Worm (Caenorhabditis elegans): ENCODE measurements around the gene pmt-1.

The pmt-1 gene

DNA sequence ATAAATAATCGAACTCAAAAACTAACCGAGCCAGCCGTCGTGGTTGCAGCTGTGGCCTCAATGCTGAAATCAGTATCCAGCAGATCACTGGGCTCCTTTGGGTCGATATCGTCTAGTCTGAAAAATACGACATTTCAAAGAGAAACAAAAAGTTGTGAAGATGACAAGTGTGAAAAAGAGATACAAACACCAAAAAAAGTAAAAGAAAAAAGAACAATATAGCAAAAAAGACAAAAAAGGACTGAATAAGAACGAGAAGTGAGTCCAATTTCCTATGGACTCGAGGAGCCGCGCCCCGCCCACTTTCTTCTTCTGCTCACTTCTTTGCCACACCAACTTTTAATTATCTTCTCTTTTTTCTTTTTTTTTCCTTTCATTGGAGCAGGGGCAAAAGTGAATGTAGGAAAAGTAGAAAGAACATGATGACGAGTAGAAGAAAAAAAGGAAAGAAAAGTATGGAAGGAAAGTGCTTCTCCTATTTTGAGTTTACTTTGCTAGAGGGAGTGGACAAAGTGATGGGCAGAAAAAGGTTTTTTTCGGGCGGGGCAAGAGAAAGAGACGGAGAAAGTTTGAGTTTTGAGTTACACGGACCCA, 10.5 kb downstream of the pmt-1 start, which contains the start of gene drn-1:
TSS of gene drn-1 (minus strand) at position 117 of the 594 bp plus-strand sequence.
- TF ChIP-seq ztf-23 (GFP tag; IDR thresholded peaks at IDR 0.05) (no peak), klf-2 (GFP tag; conservative IDR thresholded peaks at IDR 0.05) (no peak), ref-1 (GFP tag; conservative IDR thresholded peaks at IDR 0.05) (no peak), cog-1 (tag; optimal IDR thresholded peaks at IDR 0.05) (no peak)

ce11 chrII:5268977-5269376, 13.3 kb downstream of the pmt-1 start:
- TF ChIP-seq ref-1 (GFP tag; conservative IDR thresholded peaks at IDR 0.05) (no peak), klf-2 (GFP tag; conservative IDR thresholded peaks at IDR 0.05) (no peak), tab-1 (GFP tag; IDR thresholded peaks at IDR 0.05) (no peak), flt-1 (GFP tag; IDR thresholded peaks at IDR 0.05) (no peak)

DNA sequence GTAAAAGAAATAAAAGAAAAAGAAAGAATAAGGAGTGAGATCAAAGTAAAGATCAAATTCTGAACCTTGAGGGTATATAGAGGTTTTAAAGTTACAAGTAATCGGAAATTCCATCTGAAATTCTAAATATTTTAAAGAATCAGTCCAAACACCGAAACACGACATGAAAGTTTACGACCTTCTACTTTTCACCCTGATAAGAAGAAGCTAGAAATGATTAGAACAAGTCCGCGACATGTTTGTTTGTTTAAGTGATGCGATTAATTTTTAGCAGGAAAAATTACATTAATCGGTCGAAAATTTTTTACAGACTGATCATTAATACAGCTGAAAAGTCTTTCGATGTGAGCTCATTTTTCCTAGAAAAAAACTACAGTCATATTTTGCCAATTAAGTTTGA, 17.7 kb downstream of the pmt-1 start:
- no peak for TF ChIP-seq klf-2 (GFP tag; conservative IDR thresholded peaks at IDR 0.05)
- no peak for TF ChIP-seq cog-1 (tag; optimal IDR thresholded peaks at IDR 0.05)
- TF ChIP-seq ztf-23 (GFP tag; IDR thresholded peaks at IDR 0.05), result no peak
- TF ChIP-seq flt-1 (GFP tag; IDR thresholded peaks at IDR 0.05), result no peak
- TF ChIP-seq ref-1 (GFP tag; conservative IDR thresholded peaks at IDR 0.05), result no peak
- TF ChIP-seq med-1 (GFP tag; optimal IDR thresholded peaks at IDR 0.05; ENCODE audit: insufficient read depth), result no peak
- no peak for TF ChIP-seq T22C8.4 (GFP tag; IDR thresholded peaks at IDR 0.05)
- TF ChIP-seq tab-1 (GFP tag; IDR thresholded peaks at IDR 0.05), result no peak
- TF ChIP-seq ztf-29 (GFP tag; IDR thresholded peaks at IDR 0.05), result no peak

DNA sequence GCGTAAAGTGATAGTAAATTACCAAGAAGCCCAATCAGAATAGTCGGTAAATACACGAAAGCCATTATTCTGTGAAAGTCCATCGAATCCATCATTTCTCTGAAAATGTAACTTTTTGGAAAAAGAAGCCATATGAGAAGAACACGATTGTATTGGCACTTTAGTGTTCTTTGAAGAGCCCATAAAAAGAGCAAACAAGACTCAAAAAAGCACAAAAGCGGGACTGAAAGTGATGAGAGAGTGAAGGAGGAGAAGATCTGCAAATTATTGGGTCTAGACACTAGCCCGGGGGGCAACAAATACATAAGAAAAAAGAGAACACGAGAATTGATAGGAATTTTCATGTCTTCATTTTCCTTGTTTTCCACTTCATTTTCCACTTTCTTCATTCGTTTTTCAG, 26.9 kb downstream of the pmt-1 start, which contains the start of gene frpr-4:
TSS of gene frpr-4 (minus strand) at position 101 of the 400 bp plus-strand sequence.
- TF ChIP-seq tab-1 (GFP tag; IDR thresholded peaks at IDR 0.05) (no peak), ref-1 (GFP tag; conservative IDR thresholded peaks at IDR 0.05) (no peak), med-1 (GFP tag; optimal IDR thresholded peaks at IDR 0.05; ENCODE audit: insufficient read depth) (no peak), flt-1 (GFP tag; IDR thresholded peaks at IDR 0.05) (no peak), ztf-29 (GFP tag; IDR thresholded peaks at IDR 0.05) (no peak), T22C8.4 (GFP tag; IDR thresholded peaks at IDR 0.05) (no peak), ztf-23 (GFP tag; IDR thresholded peaks at IDR 0.05) (no peak), klf-2 (GFP tag; conservative IDR thresholded peaks at IDR 0.05) (no peak), cog-1 (tag; optimal IDR thresholded peaks at IDR 0.05) (no peak)

ce11 chrII:5246791-5247361, 35.4 kb downstream of the pmt-1 start, which contains the start of gene ptr-6:
ptr-6 (minus strand) TSS chrII:5246837.
- no peak for TF ChIP-seq ref-1 (GFP tag; conservative IDR thresholded peaks at IDR 0.05)
- no peak for TF ChIP-seq med-1 (GFP tag; optimal IDR thresholded peaks at IDR 0.05; ENCODE audit: insufficient read depth)
- TF ChIP-seq T22C8.4 (GFP tag; IDR thresholded peaks at IDR 0.05), result no peak
- TF ChIP-seq tab-1 (GFP tag; IDR thresholded peaks at IDR 0.05), result no peak
- TF ChIP-seq cog-1 (tag; optimal IDR thresholded peaks at IDR 0.05), result no peak
- TF ChIP-seq klf-2 (GFP tag; conservative IDR thresholded peaks at IDR 0.05), result no peak

ce11 chrII:5241560-5241959, 40.8 kb downstream of the pmt-1 start, which contains the start of gene T16D1.1:
T16D1.1 (minus strand) TSS chrII:5241660.
- TF ChIP-seq cog-1 (tag; optimal IDR thresholded peaks at IDR 0.05) (no peak), ztf-29 (GFP tag; IDR thresholded peaks at IDR 0.05) (no peak), med-1 (GFP tag; optimal IDR thresholded peaks at IDR 0.05; ENCODE audit: insufficient read depth) (no peak), tab-1 (GFP tag; IDR thresholded peaks at IDR 0.05) (no peak), klf-2 (GFP tag; conservative IDR thresholded peaks at IDR 0.05) (no peak), ref-1 (GFP tag; conservative IDR thresholded peaks at IDR 0.05) (no peak)

- TF ChIP-seq klf-2 (GFP tag; conservative IDR thresholded peaks at IDR 0.05) (no peak), tab-1 (GFP tag; IDR thresholded peaks at IDR 0.05) (no peak), flt-1 (GFP tag; IDR thresholded peaks at IDR 0.05) (no peak), ztf-23 (GFP tag; IDR thresholded peaks at IDR 0.05) (no peak), cog-1 (tag; optimal IDR thresholded peaks at IDR 0.05) (no peak), T22C8.4 (GFP tag; IDR thresholded peaks at IDR 0.05) (no peak), med-1 (GFP tag; optimal IDR thresholded peaks at IDR 0.05; ENCODE audit: insufficient read depth) (no peak), ztf-29 (GFP tag; IDR thresholded peaks at IDR 0.05) (no peak), ref-1 (GFP tag; conservative IDR thresholded peaks at IDR 0.05) (no peak)
Measured at ce11 chrII:5238366-5238765, 44.0 kb downstream of the pmt-1 start, which contains the start of gene pho-4. pho-4 (minus strand) TSS chrII:5238466.

DNA sequence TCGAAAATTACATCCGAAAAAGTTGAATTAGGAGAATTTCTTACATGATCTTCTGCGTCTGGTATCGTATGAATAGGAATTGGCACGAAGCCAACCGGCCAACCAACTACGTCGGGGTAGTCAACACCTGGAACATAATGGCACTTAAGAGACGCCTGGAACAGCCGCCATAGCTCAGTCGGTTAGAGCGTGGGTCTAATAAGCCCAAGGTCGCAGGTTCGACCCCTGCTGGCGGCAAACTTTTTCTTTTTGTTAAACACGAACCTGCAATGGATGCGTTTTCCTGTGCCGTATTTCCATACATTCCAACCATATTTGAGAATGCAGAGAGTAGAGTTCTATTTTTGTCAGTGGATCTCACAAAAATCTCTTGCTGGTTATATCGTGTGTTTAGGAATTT, 44.6 kb downstream of the pmt-1 start:
- TF ChIP-seq flt-1 (GFP tag; IDR thresholded peaks at IDR 0.05) (peak; percentile 72), cog-1 (tag; optimal IDR thresholded peaks at IDR 0.05) (no peak), klf-2 (GFP tag; conservative IDR thresholded peaks at IDR 0.05) (no peak), med-1 (GFP tag; optimal IDR thresholded peaks at IDR 0.05; ENCODE audit: insufficient read depth) (no peak), T22C8.4 (GFP tag; IDR thresholded peaks at IDR 0.05) (no peak), ztf-23 (GFP tag; IDR thresholded peaks at IDR 0.05) (peak; percentile 56; the same call in 1 of the 2 replicates), tab-1 (GFP tag; IDR thresholded peaks at IDR 0.05) (no peak), ztf-29 (GFP tag; IDR thresholded peaks at IDR 0.05) (peak; percentile 62; the same call in 1 of the 2 replicates), ref-1 (GFP tag; conservative IDR thresholded peaks at IDR 0.05) (0 out of 2 replicates have a peak, but pooled peaks have one; percentile 15)

DNA sequence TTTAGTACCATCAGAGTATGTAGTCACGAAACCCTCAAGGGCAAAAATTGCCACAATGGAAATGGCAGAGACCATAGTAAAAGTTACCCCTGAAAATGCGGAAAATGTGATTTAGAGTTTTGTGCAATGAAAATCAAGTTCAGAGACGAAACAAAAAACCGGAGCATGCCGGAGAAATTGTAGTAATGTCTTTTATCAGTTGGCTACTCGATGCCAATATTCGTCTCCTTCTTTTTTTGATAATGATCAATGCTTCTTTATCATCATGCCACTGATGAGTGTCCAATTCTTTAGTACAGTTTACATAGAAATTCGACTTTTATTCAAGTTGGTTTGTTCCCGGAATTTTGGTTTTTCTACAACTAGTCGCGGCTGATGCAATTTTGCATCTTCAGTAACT, 46.6 kb downstream of the pmt-1 start, which contains the start of gene pho-1:
TSS of gene pho-1 (minus strand) at position 89 of the 400 bp plus-strand sequence.
- TF ChIP-seq ztf-23 (GFP tag; IDR thresholded peaks at IDR 0.05) (no peak), klf-2 (GFP tag; conservative IDR thresholded peaks at IDR 0.05) (no peak), tab-1 (GFP tag; IDR thresholded peaks at IDR 0.05) (no peak), ztf-29 (GFP tag; IDR thresholded peaks at IDR 0.05) (no peak), flt-1 (GFP tag; IDR thresholded peaks at IDR 0.05) (no peak)

DNA sequence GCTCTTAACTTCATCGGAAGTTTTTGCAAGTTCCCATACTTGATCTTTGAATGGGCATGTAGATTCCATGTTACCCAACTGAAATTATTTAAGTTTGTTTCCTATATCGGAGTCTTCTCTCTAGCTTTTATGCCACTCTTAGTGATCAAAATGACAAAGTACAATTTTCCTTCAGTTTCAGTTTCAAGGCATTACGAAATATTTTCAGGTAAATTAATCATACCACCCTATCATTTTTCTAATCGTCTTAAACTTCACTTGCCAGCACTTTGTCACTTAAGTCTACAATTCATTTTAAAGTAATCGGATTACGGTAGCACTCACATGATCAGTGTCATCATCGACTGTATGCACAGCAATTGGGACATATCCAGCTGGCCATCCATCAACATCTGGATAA, 47.6 kb downstream of the pmt-1 start:
- no peak for TF ChIP-seq ztf-23 (GFP tag; IDR thresholded peaks at IDR 0.05)
- no peak for TF ChIP-seq ztf-29 (GFP tag; IDR thresholded peaks at IDR 0.05)
- no peak for TF ChIP-seq ref-1 (GFP tag; conservative IDR thresholded peaks at IDR 0.05)
- TF ChIP-seq cog-1 (tag; optimal IDR thresholded peaks at IDR 0.05), result no peak
- no peak for TF ChIP-seq tab-1 (GFP tag; IDR thresholded peaks at IDR 0.05)
- TF ChIP-seq klf-2 (GFP tag; conservative IDR thresholded peaks at IDR 0.05), result no peak
- no peak for TF ChIP-seq flt-1 (GFP tag; IDR thresholded peaks at IDR 0.05)
- TF ChIP-seq T22C8.4 (GFP tag; IDR thresholded peaks at IDR 0.05), result no peak
- no peak for TF ChIP-seq med-1 (GFP tag; optimal IDR thresholded peaks at IDR 0.05; ENCODE audit: insufficient read depth)
